Worm (Caenorhabditis elegans) whole organism, young adult: ENCODE results near the gene T15H9.5.
A peak's percentile ranks its signal among the peaks of the same experiment; 100 is the strongest.

Experiments used
- B0019.2 ChIP-seq: fragments of 200-800 bp; sonication (Bioruptor generic); conservative IDR thresholded peaks from 2 replicates; pipeline ENCODE4 v1.3.6; 2022; ENCODE audit warnings: missing genetic modification reagents, missing genetic modification characterization, missing compliant biosample characterization
- B0035.1 ChIP-seq: sonication (generic microtip); optimal IDR thresholded peaks from 2 replicates; lab custom pipeline; 2016; ENCODE audit warnings: missing genetic modification characterization, mild to moderate bottlenecking, missing compliant biosample characterization, missing genotype, missing genetic modification reagents
- F10E7.11 ChIP-seq: sonication (generic microtip); optimal IDR thresholded peaks from 2 replicates; lab custom pipeline; 2017; ENCODE audit warnings: mild to moderate bottlenecking, missing genetic modification characterization, moderate library complexity, missing compliant biosample characterization
- F33H1.4 ChIP-seq: fragments of 200-800 bp; sonication (Bioruptor generic); IDR thresholded peaks from 2 replicates; pipeline ENCODE4 v1.3.6; 2022; ENCODE audit warnings: missing genetic modification reagents, missing genetic modification characterization, missing compliant biosample characterization
- F52B5.7 ChIP-seq: sonication (generic microtip); optimal IDR thresholded peaks from 2 replicates; lab custom pipeline; 2016; ENCODE audit warnings: mild to moderate bottlenecking, missing genetic modification characterization, missing compliant biosample characterization
- K11D2.4 ChIP-seq: fragments of 200-800 bp; sonication (Bioruptor generic); IDR thresholded peaks from 2 replicates; pipeline ENCODE4 v1.3.6; 2022; ENCODE audit warnings: missing genetic modification reagents, missing genetic modification characterization, missing compliant biosample characterization
- T26A5.8 ChIP-seq: sonication (generic microtip); optimal IDR thresholded peaks from 2 replicates; lab custom pipeline; 2016; ENCODE audit warnings: missing genetic modification characterization, missing compliant biosample characterization
- Y53F4B.3 ChIP-seq: fragments of 200-800 bp; sonication (Bioruptor generic); IDR thresholded peaks from 2 replicates; pipeline ENCODE4 v1.3.6; 2022; ENCODE audit warnings: missing genetic modification reagents, missing genetic modification characterization, missing compliant biosample characterization
- Y67H2A.10 ChIP-seq: fragments of 200-800 bp; sonication (Bioruptor generic); conservative IDR thresholded peaks from 2 replicates; pipeline ENCODE4 v1.3.6; 2022; ENCODE audit warnings: missing genetic modification reagents, missing genetic modification characterization, missing compliant biosample characterization
- ZK185.1 ChIP-seq: sonication (generic microtip); optimal IDR thresholded peaks from 2 replicates; lab custom pipeline; 2016; ENCODE audit warnings: mild to moderate bottlenecking, missing genetic modification characterization, missing compliant biosample characterization; ENCODE audit not compliant: poor library complexity, severe bottlenecking
- akir-1 ChIP-seq: fragments of 200-800 bp; sonication (Bioruptor generic); optimal IDR thresholded peaks from 2 replicates; lab custom pipeline; 2018; ENCODE audit warnings: mild to moderate bottlenecking, missing genetic modification characterization, moderate library complexity, missing compliant biosample characterization
- atf-7 ChIP-seq: sonication (generic microtip); optimal IDR thresholded peaks from 2 replicates; lab custom pipeline; 2017; ENCODE audit warnings: mild to moderate bottlenecking, missing genetic modification characterization, missing compliant biosample characterization
- athp-1 ChIP-seq: sonication (generic microtip); optimal IDR thresholded peaks from 2 replicates; lab custom pipeline; 2017; ENCODE audit warnings: mild to moderate bottlenecking, missing genetic modification characterization, missing compliant biosample characterization
- ccch-3 ChIP-seq: fragments of 200-800 bp; sonication (Bioruptor generic); optimal IDR thresholded peaks from 2 replicates; lab custom pipeline; 2018; ENCODE audit warnings: mild to moderate bottlenecking, missing genetic modification characterization, missing compliant biosample characterization
- cebp-1 ChIP-seq, 2 experiments: fragments of 200-800 bp in 1 of 2; sonication (Bioruptor generic) in 1 of 2; sonication (generic microtip) in 1 of 2; IDR thresholded peaks in 1 of 2; optimal IDR thresholded peaks in 1 of 2; 2 replicates each; pipeline versions ENCODE4 v1.3.6 to Lab custom; 2017 to 2022; ENCODE audit warnings: missing compliant biosample characterization in 2 of 2, missing genetic modification characterization in 2 of 2, mild to moderate bottlenecking in 1 of 2, missing genetic modification reagents in 1 of 2, moderate library complexity in 1 of 2
- ceh-100 ChIP-seq: fragments of 200-800 bp; sonication (Bioruptor generic); IDR thresholded peaks from 2 replicates; pipeline ENCODE4 v1.3.6; 2022; ENCODE audit warnings: missing genetic modification reagents, missing genetic modification characterization, missing compliant biosample characterization
- ceh-40 ChIP-seq: fragments of 200-800 bp; sonication (Bioruptor generic); IDR thresholded peaks from 2 replicates; pipeline ENCODE4 v1.3.6; 2022; ENCODE audit warnings: missing genetic modification characterization, missing compliant biosample characterization
- ceh-91 ChIP-seq: fragments of 200-800 bp; sonication (Bioruptor generic); IDR thresholded peaks from 2 replicates; pipeline ENCODE4 v1.3.6; 2022; ENCODE audit warnings: missing genetic modification reagents, missing genetic modification characterization, missing compliant biosample characterization
- dpl-1 ChIP-seq: fragments of 150-350 bp; optimal IDR thresholded peaks from 2 replicates; lab custom pipeline; 2014; ENCODE audit warnings: missing biosample characterization, missing genetic modification reagents, missing genetic modification characterization
- hlh-26 ChIP-seq: fragments of 200-800 bp; sonication (Bioruptor generic); conservative IDR thresholded peaks from 2 replicates; pipeline ENCODE4 v1.3.6; 2022; ENCODE audit warnings: missing genetic modification reagents, missing genetic modification characterization, missing compliant biosample characterization
- hmg-1.2 ChIP-seq: fragments of 200-800 bp; sonication (Bioruptor generic); IDR thresholded peaks from 2 replicates; pipeline ENCODE4 v1.3.6; 2022; ENCODE audit warnings: missing genetic modification reagents, missing genetic modification characterization, missing compliant biosample characterization
- hrde-1 ChIP-seq: sonication (generic microtip); optimal IDR thresholded peaks from 2 replicates; lab custom pipeline; 2016; ENCODE audit warnings: missing genetic modification characterization, mild to moderate bottlenecking, missing compliant biosample characterization, moderate library complexity, missing genotype, missing genetic modification reagents, borderline replicate concordance
- hsf-1 ChIP-seq: fragments of 200-800 bp; sonication (Bioruptor generic); IDR thresholded peaks from 2 replicates; pipeline ENCODE4 v1.3.6; 2022; ENCODE audit warnings: missing genetic modification reagents, missing genetic modification characterization, missing compliant biosample characterization
- let-526 ChIP-seq: fragments of 200-800 bp; sonication (Bioruptor generic); IDR thresholded peaks from 2 replicates; pipeline ENCODE4 v1.3.6; 2022; ENCODE audit warnings: missing genetic modification reagents, missing genetic modification characterization, missing compliant biosample characterization
- let-607 ChIP-seq, 2 experiments: fragments of 200-800 bp in 1 of 2; sonication (Bioruptor generic) in 1 of 2; sonication (generic microtip) in 1 of 2; optimal IDR thresholded peaks; 2 replicates each; lab custom pipeline; 2016 to 2018; ENCODE audit warnings: mild to moderate bottlenecking in 2 of 2, missing compliant biosample characterization in 2 of 2, missing genetic modification characterization in 2 of 2, moderate library complexity in 2 of 2, missing genotype in 1 of 2
- lin-54 ChIP-seq: fragments of 200-800 bp; sonication (Bioruptor generic); optimal IDR thresholded peaks from 2 replicates; lab custom pipeline; 2018; ENCODE audit warnings: mild to moderate bottlenecking, missing genetic modification characterization, missing compliant biosample characterization
- madf-10 ChIP-seq: sonication (generic microtip); optimal IDR thresholded peaks from 2 replicates; lab custom pipeline; 2016; ENCODE audit warnings: mild to moderate bottlenecking, missing genetic modification characterization, missing compliant biosample characterization
- mcd-1 ChIP-seq: fragments of 200-800 bp; sonication (Bioruptor generic); IDR thresholded peaks from 2 replicates; pipeline ENCODE4 v1.3.6; 2022; ENCODE audit warnings: missing genetic modification reagents, missing genetic modification characterization, missing compliant biosample characterization
- mes-4 ChIP-seq: sonication (generic microtip); optimal IDR thresholded peaks from 2 replicates; lab custom pipeline; 2016; ENCODE audit warnings: missing genotype, missing genetic modification characterization, missing compliant biosample characterization
- mxl-1 ChIP-seq: sonication (generic microtip); optimal IDR thresholded peaks from 2 replicates; lab custom pipeline; 2016; ENCODE audit warnings: missing genetic modification characterization, missing compliant biosample characterization
- nhr-80 ChIP-seq: sonication (generic microtip); optimal IDR thresholded peaks from 2 replicates; lab custom pipeline; 2016; ENCODE audit warnings: missing genetic modification characterization, missing compliant biosample characterization
- nhr-90 ChIP-seq: sonication (generic microtip); optimal IDR thresholded peaks from 2 replicates; lab custom pipeline; 2016; ENCODE audit warnings: missing genotype, mild to moderate bottlenecking, missing genetic modification characterization, missing compliant biosample characterization
- repo-1 ChIP-seq: sonication (generic microtip); optimal IDR thresholded peaks from 2 replicates; lab custom pipeline; 2017; ENCODE audit warnings: mild to moderate bottlenecking, missing genetic modification characterization, missing compliant biosample characterization
- rpc-1 ChIP-seq, 2 experiments: fragments of 150-350 bp in 1 of 2; sonication (generic microtip) in 1 of 2; optimal IDR thresholded peaks; 2 replicates each; lab custom pipeline; 2014 to 2018; ENCODE audit warnings: missing biosample characterization in 1 of 2, missing genetic modification characterization in 1 of 2, missing genetic modification reagents in 1 of 2, missing genotype in 1 of 2
- sea-2 ChIP-seq: fragments of 200-800 bp; sonication (Bioruptor generic); IDR thresholded peaks from 2 replicates; pipeline ENCODE4 v1.3.6; 2022; ENCODE audit warnings: missing genetic modification characterization, missing compliant biosample characterization
- snpc-3.4 ChIP-seq: sonication (generic microtip); optimal IDR thresholded peaks from 2 replicates; lab custom pipeline; 2017; ENCODE audit warnings: missing genetic modification characterization, mild to moderate bottlenecking, missing compliant biosample characterization, antibody characterized with exemption, moderate library complexity, missing genotype, missing genetic modification reagents
- snpc-4 ChIP-seq, 5 experiments: fragments of 150-350 bp in 1 of 5; sonication (generic microtip) in 4 of 5; optimal IDR thresholded peaks; 2 replicates each; lab custom pipeline; 2014 to 2018; ENCODE audit warnings: missing genetic modification characterization in 5 of 5, missing biosample characterization in 3 of 5, antibody characterized with exemption in 2 of 5, mild to moderate bottlenecking in 2 of 5, missing compliant biosample characterization in 2 of 5, missing genotype in 2 of 5, moderate library complexity in 2 of 5, missing genetic modification reagents in 1 of 5
- tbp1 ChIP-seq: fragments of 200-800 bp; sonication (Bioruptor generic); optimal IDR thresholded peaks from 2 replicates; lab custom pipeline; 2018; ENCODE audit warnings: mild to moderate bottlenecking, missing genetic modification characterization, missing compliant biosample characterization
- tbx-9 ChIP-seq: sonication (generic microtip); optimal IDR thresholded peaks from 2 replicates; lab custom pipeline; 2016; ENCODE audit warnings: borderline replicate concordance, missing genetic modification characterization, inconsistent platforms, missing compliant biosample characterization
- unc-130 ChIP-seq: sonication (generic microtip); optimal IDR thresholded peaks from 2 replicates; lab custom pipeline; 2016; ENCODE audit warnings: missing genetic modification reagents, missing genetic modification characterization, missing compliant biosample characterization
- xnd-1 ChIP-seq: sonication (generic microtip); optimal IDR thresholded peaks from 2 replicates; lab custom pipeline; 2016; ENCODE audit warnings: missing genotype, missing genetic modification reagents, missing genetic modification characterization, missing compliant biosample characterization
- zfh-2 ChIP-seq: fragments of 200-800 bp; sonication (Bioruptor generic); conservative IDR thresholded peaks from 2 replicates; pipeline ENCODE4 v1.3.6; 2022; ENCODE audit warnings: missing genetic modification reagents, missing genetic modification characterization, missing compliant biosample characterization
- ztf-22 ChIP-seq: fragments of 200-800 bp; sonication (Bioruptor generic); optimal IDR thresholded peaks from 2 replicates; lab custom pipeline; 2018; ENCODE audit warnings: mild to moderate bottlenecking, missing genetic modification characterization, moderate library complexity, missing compliant biosample characterization
- ztf-28 ChIP-seq: fragments of 200-800 bp; sonication (Bioruptor generic); IDR thresholded peaks from 2 replicates; pipeline ENCODE4 v1.3.6; 2022; ENCODE audit warnings: missing genetic modification reagents, missing genetic modification characterization, missing compliant biosample characterization
- ztf-3 ChIP-seq: fragments of 200-800 bp; sonication (Bioruptor generic); optimal IDR thresholded peaks from 2 replicates; lab custom pipeline; 2018; ENCODE audit warnings: mild to moderate bottlenecking, missing genetic modification characterization, missing compliant biosample characterization

T15H9.5 gene

DNA sequence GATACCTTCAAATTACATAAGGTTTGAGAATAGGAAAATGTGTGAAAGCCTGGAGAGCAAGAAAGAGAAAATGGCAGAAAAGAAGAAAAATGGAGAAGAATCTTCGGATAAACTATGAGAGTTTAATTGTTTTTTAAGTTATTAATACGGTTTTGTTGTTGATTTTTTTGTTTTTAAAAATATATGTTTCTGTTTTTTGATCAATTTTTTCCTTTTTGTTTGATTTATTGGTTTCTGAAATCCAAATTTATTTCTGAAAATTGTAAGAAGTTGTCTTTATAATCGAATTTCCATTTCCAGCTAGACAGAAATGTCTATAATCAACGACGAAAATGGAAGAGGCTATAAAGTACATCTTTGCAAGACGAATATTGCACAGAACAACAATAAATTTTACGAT, 18.5 kb downstream of the T15H9.5 start, which contains the start of gene parp-2:
Gene parp-2 (plus strand): TSS at position 301 of the 400 bp plus-strand sequence.
- TF ChIP-seq xnd-1 (tag; lab: Kevin White, UChicago) (no peak), madf-10 (tag; lab: Kevin White, UChicago) (no peak), mxl-1 (no peak), F52B5.7 (tag; lab: Kevin White, UChicago) (no peak), rpc-1 (optimal IDR thresholded peaks at IDR 0.05; lab: Kevin White, UChicago) (no peak), rpc-1 (tag; optimal IDR thresholded peaks at IDR 0.05; lab: Kevin White, UChicago) (no peak), Y53F4B.3 (no peak), let-526 (GFP tag; lab: Robert Waterston, UW) (no peak), ceh-91 (no peak), snpc-4 (GFP tag; optimal IDR thresholded peaks at IDR 0.05; lab: Kevin White, UChicago) (no peak), snpc-4 (tag; optimal IDR thresholded peaks at IDR 0.05; lab: Kevin White, UChicago) (no peak), hmg-1.2 (GFP tag; lab: Robert Waterston, UW) (no peak), sea-2 (no peak), K11D2.4 (GFP tag; lab: Robert Waterston, UW) (no peak), tbp1 (GFP tag; lab: Kevin White, UChicago) (no peak), unc-130 (GFP tag; lab: Kevin White, UChicago) (no peak)

- TF ChIP-seq cebp-1 (GFP tag; IDR thresholded peaks at IDR 0.05; lab: Robert Waterston, UW): no peak
- peak; percentile 58 for TF ChIP-seq cebp-1 (tag; optimal IDR thresholded peaks at IDR 0.05; lab: Kevin White, UChicago)
- peak; percentile 64; the same call in 1 of the 2 replicates for TF ChIP-seq ztf-28 (GFP tag; lab: Robert Waterston, UW)
- TF ChIP-seq ztf-3 (GFP tag; lab: Kevin White, UChicago): no peak
- TF ChIP-seq F33H1.4 (GFP tag; lab: Robert Waterston, UW): peak; percentile 57
- peak; percentile 57 for TF ChIP-seq ceh-100 (GFP tag; lab: Robert Waterston, UW)
- no peak for TF ChIP-seq repo-1
- no peak for TF ChIP-seq B0035.1
- TF ChIP-seq nhr-90 (tag; lab: Kevin White, UChicago): no peak
- TF ChIP-seq athp-1 (tag; lab: Kevin White, UChicago): peak; percentile 44
- no peak for TF ChIP-seq B0019.2 (GFP tag; lab: Robert Waterston, UW)
- no peak for TF ChIP-seq nhr-80 (tag; lab: Kevin White, UChicago)
- TF ChIP-seq mes-4: no peak
- TF ChIP-seq F52B5.7 (tag; lab: Kevin White, UChicago): no peak
- no peak for TF ChIP-seq zfh-2 (GFP tag; lab: Robert Waterston, UW)
- no peak for TF ChIP-seq hlh-26 (GFP tag; lab: Robert Waterston, UW)
- peak; percentile 32 for TF ChIP-seq madf-10 (tag; lab: Kevin White, UChicago)
- TF ChIP-seq tbx-9: no peak
- TF ChIP-seq let-607 (tag; optimal IDR thresholded peaks at IDR 0.05; lab: Kevin White, UChicago): peak in 1 of 2 experiments; percentile 62
- TF ChIP-seq snpc-3.4 (tag; lab: Kevin White, UChicago): peak; percentile 60
- TF ChIP-seq akir-1 (GFP tag; lab: Kevin White, UChicago): peak; percentile 33
- peak; percentile 93 for TF ChIP-seq ZK185.1 (tag; lab: Kevin White, UChicago)
- peak; percentile 76; the same call in 1 of the 2 replicates for TF ChIP-seq K11D2.4 (GFP tag; lab: Robert Waterston, UW)
- TF ChIP-seq mcd-1 (GFP tag; lab: Robert Waterston, UW): peak; percentile 63; the same call in 1 of the 2 replicates
- TF ChIP-seq rpc-1 (optimal IDR thresholded peaks at IDR 0.05; lab: Kevin White, UChicago): no peak
- TF ChIP-seq rpc-1 (tag; optimal IDR thresholded peaks at IDR 0.05; lab: Kevin White, UChicago): no peak
- TF ChIP-seq hrde-1 (tag; lab: Kevin White, UChicago): no peak
- TF ChIP-seq ceh-40 (GFP tag; lab: Robert Waterston, UW): no peak
- TF ChIP-seq Y67H2A.10 (GFP tag; lab: Robert Waterston, UW): no peak
- no peak for TF ChIP-seq dpl-1 (GFP tag; lab: Kevin White, UChicago)
- no peak for TF ChIP-seq T26A5.8 (tag; lab: Kevin White, UChicago)
- no peak for TF ChIP-seq hsf-1 (GFP tag; lab: Robert Waterston, UW)
- TF ChIP-seq ztf-22 (GFP tag; lab: Kevin White, UChicago): no peak
- peak; percentile 35 for TF ChIP-seq lin-54 (GFP tag; lab: Kevin White, UChicago)
- TF ChIP-seq atf-7 (tag; lab: Kevin White, UChicago): no peak
- peak; percentile 5 for TF ChIP-seq ccch-3 (GFP tag; lab: Kevin White, UChicago)
- no peak for TF ChIP-seq F10E7.11 (tag; lab: Kevin White, UChicago)
These were observed 20.2 kb downstream of the T15H9.5 start, which contains the start of the genes E02H1.1 and tag-124 for ce11 chrII:9591071-9591470. Gene E02H1.1, minus strand, starts transcription at chrII:9591164. Gene tag-124, plus strand, starts transcription at chrII:9591292.
